Worm (Caenorhabditis elegans): Measurements from ENCODE around the gene nsph-4.2.

DNA sequence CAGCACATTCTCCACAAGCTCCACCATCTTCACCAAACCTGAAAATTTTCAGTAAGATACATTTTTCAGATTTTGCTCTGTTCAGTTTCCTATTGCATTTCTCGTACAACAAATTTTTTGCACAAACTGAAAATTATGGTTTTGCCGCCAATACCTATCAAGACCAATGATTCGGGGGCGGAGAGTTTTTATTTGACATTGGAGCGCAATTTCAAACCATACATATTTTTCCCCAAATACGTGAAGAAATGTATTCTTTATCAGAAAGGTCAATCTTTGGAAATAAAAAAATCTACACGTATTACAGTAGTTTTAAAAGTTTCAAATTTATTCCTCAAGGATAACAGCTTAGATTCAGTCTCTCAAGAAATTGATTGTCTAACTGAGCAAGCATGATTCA, 47.9 kb downstream of the nsph-4.2 start, which contains the start of gene F36H12.5:
- TF ChIP-seq zip-8 (tag; optimal IDR thresholded peaks at IDR 0.05), result no peak
- TF ChIP-seq ztf-11 (tag; optimal IDR thresholded peaks at IDR 0.05), result no peak
- no peak for TF ChIP-seq mls-2 (tag; optimal IDR thresholded peaks at IDR 0.05)
- no peak for TF ChIP-seq nhr-2 (tag; optimal IDR thresholded peaks at IDR 0.05)
- no peak for TF ChIP-seq elt-1 (tag; optimal IDR thresholded peaks at IDR 0.05; ENCODE audit: borderline replicate concordance, insufficient read depth)
- no peak for TF ChIP-seq drap-1 (GFP tag; optimal IDR thresholded peaks at IDR 0.05)
- no peak for TF ChIP-seq snpc-4 (tag; optimal IDR thresholded peaks at IDR 0.05)
- TF ChIP-seq pha-4 (tag; optimal IDR thresholded peaks at IDR 0.05), result no peak
- no peak for TF ChIP-seq nhr-28 (tag; optimal IDR thresholded peaks at IDR 0.05)
- TF ChIP-seq mep-1 (tag; optimal IDR thresholded peaks at IDR 0.05), result no peak
- TF ChIP-seq unc-39 (tag; optimal IDR thresholded peaks at IDR 0.05), result no peak
